Fruit fly (Drosophila melanogaster) whole organism, prepupa: ENCODE data around the gene CG33270.
A peak's percentile ranks its signal among the peaks of the same experiment; 100 is the strongest.

Experiments used
- CG10631 ChIP-seq: fragments of 200-800 bp; sonication (Bioruptor generic); optimal IDR thresholded peaks from 2 replicates; lab custom pipeline; 2016; ENCODE audit warnings: missing biosample characterization, missing genetic modification characterization
- CG1621 ChIP-seq: fragments of 200-800 bp; sonication (Bioruptor generic); optimal IDR thresholded peaks from 3 replicates; lab custom pipeline; 2018; ENCODE audit warnings: missing biosample characterization, mild to moderate bottlenecking, missing genetic modification characterization
- CG3032 ChIP-seq: fragments of 200-800 bp; optimal IDR thresholded peaks from 2 replicates; lab custom pipeline; 2019; ENCODE audit warnings: missing biosample characterization, mild to moderate bottlenecking, missing genetic modification characterization, moderate library complexity
- Eip78C ChIP-seq: fragments of 200-800 bp; sonication (Bioruptor generic); peaks from one replicate; lab custom pipeline; 2016; ENCODE audit warnings: missing biosample characterization, missing genetic modification characterization
- Gug ChIP-seq: fragments of 200-800 bp; sonication (Bioruptor generic); IDR thresholded peaks from 2 replicates; pipeline ENCODE4 v1.3.6; 2022; ENCODE audit warnings: missing biosample characterization, missing genetic modification characterization
- Hr38 ChIP-seq: sonication (Bioruptor generic); optimal IDR thresholded peaks from 2 replicates; lab custom pipeline; 2016; ENCODE audit warnings: missing biosample characterization, missing genetic modification characterization
- Hr39 ChIP-seq: fragments of 200-800 bp; sonication (Bioruptor generic); optimal IDR thresholded peaks from 2 replicates; lab custom pipeline; 2016; ENCODE audit warnings: missing biosample characterization, missing genetic modification characterization
- Sox15 ChIP-seq: fragments of 200-800 bp; sonication (Bioruptor generic); optimal IDR thresholded peaks from 3 replicates; lab custom pipeline; 2016; ENCODE audit warnings: missing biosample characterization, missing genetic modification characterization
- acj6 ChIP-seq: fragments of 200-800 bp; sonication (Bioruptor generic); optimal IDR thresholded peaks from 3 replicates; lab custom pipeline; 2016; ENCODE audit warnings: missing biosample characterization, missing genetic modification characterization
- eg ChIP-seq: fragments of 200-800 bp; sonication (Bioruptor generic); IDR thresholded peaks from 3 replicates; pipeline ENCODE4 v1.3.6; 2022; ENCODE audit warnings: missing biosample characterization, missing genetic modification characterization

- no peak for TF ChIP-seq Hr38 (GFP tag; lab: Kevin White, UChicago)
- no peak for TF ChIP-seq acj6
- no peak for TF ChIP-seq Hr39 (GFP tag; lab: Kevin White, UChicago)
- no peak for TF ChIP-seq CG10631 (GFP tag; lab: Kevin White, UChicago)
- TF ChIP-seq CG3032 (tag; lab: Kevin White, UChicago): no peak
- no peak for TF ChIP-seq eg (GFP tag; lab: Robert Waterston, UW)
- no peak for TF ChIP-seq Gug (GFP tag; lab: Robert Waterston, UW)
- TF ChIP-seq Sox15 (GFP tag; lab: Kevin White, UChicago): no peak
- TF ChIP-seq Eip78C (GFP tag; lab: Kevin White, UChicago): peak; percentile 25
- no peak for TF ChIP-seq CG1621 (tag; lab: Kevin White, UChicago)
These were observed 31.0 kb downstream of the CG33270 start for dm6 chr3L:11547302-11547994.
